Comparison of ENCODE assay signal across 1 fruit fly cellular context in the genomic region with DNA sequence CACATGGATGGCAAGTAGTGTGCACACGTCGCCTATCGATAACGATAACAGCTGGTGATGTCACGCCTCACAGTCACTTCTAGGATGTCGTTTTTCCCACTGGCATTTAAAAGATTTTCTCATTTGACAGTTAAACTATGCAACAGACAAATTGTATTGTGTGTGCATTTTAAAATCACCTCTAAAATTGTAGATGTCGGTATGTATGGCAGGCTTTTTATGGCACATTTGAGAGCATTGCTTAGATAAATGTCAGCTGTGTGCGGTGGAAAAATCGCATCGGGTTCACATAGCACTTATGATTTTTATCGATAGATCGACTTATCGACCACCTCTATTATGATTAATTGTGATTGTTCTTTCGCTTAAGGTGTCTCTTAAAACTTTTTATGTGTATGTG.
TF ChIP-seq lines count a peak whose summit lies in the region.

TSS of gene ArgRS (minus strand) at position 7 of the 400 bp plus-strand sequence.
TSS of gene CG8578 (plus strand) at position 338 of the 400 bp plus-strand sequence.

TF ChIP-seq in whole organism, embryonic, 481 proteins besides CTCF, POLR2A, EP300 and RAD21 (continued from another document):
- TF ChIP-seq Ets97D (GFP tag; optimal IDR thresholded peaks at IDR 0.05; lab: Kevin White, UChicago) (peak; percentile 73), wor (GFP tag; IDR thresholded peaks at IDR 0.05; lab: Robert Waterston, UW) (no peak; the same call in 1 of the 2 replicates), jing (GFP tag; optimal IDR thresholded peaks at IDR 0.05; lab: Kevin White, UChicago) (no peak), CG34422 (GFP tag; IDR thresholded peaks at IDR 0.05; lab: Robert Waterston, UW) (0 out of 3 replicates have a peak, but pooled peaks have one; percentile 36), Stat92E (GFP tag; optimal IDR thresholded peaks at IDR 0.05; lab: Kevin White, UChicago) (no peak), Hsf (GFP tag; optimal IDR thresholded peaks at IDR 0.05; lab: Kevin White, UChicago) (peak; percentile 37), Bdp1 (GFP tag; optimal IDR thresholded peaks at IDR 0.05; lab: Kevin White, UChicago) (no peak), Opbp (GFP tag; IDR thresholded peaks at IDR 0.05; lab: Robert Waterston, UW; ENCODE audit: partially characterized antibody) (peak; percentile 71; the same call in 2 of the 3 replicates), CG12942 (GFP tag; optimal IDR thresholded peaks at IDR 0.05; lab: Kevin White, UChicago) (peak; percentile 29), Bgb (GFP tag; IDR thresholded peaks at IDR 0.05; lab: Robert Waterston, UW; ENCODE audit: partially characterized antibody) (peak; percentile 71), Lpt (GFP tag; optimal IDR thresholded peaks at IDR 0.05; lab: Kevin White, UChicago) (no peak), seq (GFP tag; IDR thresholded peaks at IDR 0.05; lab: Robert Waterston, UW) (no peak), Nf-YC (tag; optimal IDR thresholded peaks at IDR 0.05; lab: Kevin White, UChicago) (peak; percentile 63), CG9817 (tag; optimal IDR thresholded peaks at IDR 0.05; lab: Kevin White, UChicago) (no peak), CHES-1-like (GFP tag; optimal IDR thresholded peaks at IDR 0.05; lab: Kevin White, UChicago) (peak; percentile 52), CG3726 (GFP tag; IDR thresholded peaks at IDR 0.05; lab: Robert Waterston, UW) (no peak), ara (GFP tag; IDR thresholded peaks at IDR 0.05; lab: Robert Waterston, UW) (peak; percentile 43; the same call in 1 of the 2 replicates), caup (GFP tag; optimal IDR thresholded peaks at IDR 0.05; lab: Kevin White, UChicago; ENCODE audit: severe bottlenecking) (no peak), CG12104 (GFP tag; optimal IDR thresholded peaks at IDR 0.05; lab: Kevin White, UChicago) (no peak), mam (GFP tag; optimal IDR thresholded peaks at IDR 0.05; lab: Kevin White, UChicago) (peak; percentile 91), CG4854 (GFP tag; optimal IDR thresholded peaks at IDR 0.05; lab: Kevin White, UChicago) (no peak), Adf1 (GFP tag; IDR thresholded peaks at IDR 0.05; lab: Robert Waterston, UW) (no peak), lmd (GFP tag; IDR thresholded peaks at IDR 0.05; lab: Robert Waterston, UW) (peak; percentile 70), unpg (GFP tag; optimal IDR thresholded peaks at IDR 0.05; lab: Kevin White, UChicago) (no peak), Mad (GFP tag; optimal IDR thresholded peaks at IDR 0.05; lab: Kevin White, UChicago) (no peak), CG10543 (GFP tag; optimal IDR thresholded peaks at IDR 0.05; lab: Kevin White, UChicago) (no peak), CG10147 (GFP tag; optimal IDR thresholded peaks at IDR 0.05; lab: Kevin White, UChicago) (no peak), Taf1 (GFP tag; IDR thresholded peaks at IDR 0.05; lab: Robert Waterston, UW) (peak; percentile 58; the same call in 1 of the 2 replicates), Sry-β (GFP tag; optimal IDR thresholded peaks at IDR 0.05; lab: Kevin White, UChicago) (peak; percentile 28), CG6689 (GFP tag; IDR thresholded peaks at IDR 0.05; lab: Robert Waterston, UW) (peak; percentile 83; the same call in 1 of the 2 replicates), CG13624 (GFP tag; optimal IDR thresholded peaks at IDR 0.05; lab: Kevin White, UChicago) (peak; percentile 34), CG12659 (GFP tag; optimal IDR thresholded peaks at IDR 0.05; lab: Kevin White, UChicago) (peak; percentile 70), CG33557 (GFP tag; optimal IDR thresholded peaks at IDR 0.05; lab: Kevin White, UChicago) (peak; percentile 30), Neu2 (GFP tag; optimal IDR thresholded peaks at IDR 0.05; lab: Kevin White, UChicago; ENCODE audit: borderline replicate concordance) (no peak), esg (GFP tag; conservative IDR thresholded peaks at IDR 0.05; lab: Robert Waterston, UW) (no peak), Xbp1 (GFP tag; optimal IDR thresholded peaks at IDR 0.05; lab: Kevin White, UChicago) (peak; percentile 52), hbn (GFP tag; IDR thresholded peaks at IDR 0.05; lab: Robert Waterston, UW; ENCODE audit: partially characterized antibody) (peak; percentile 75; the same call in 1 of the 2 replicates), Gsc (GFP tag; IDR thresholded peaks at IDR 0.05; lab: Robert Waterston, UW) (no peak), Xrp1 (GFP tag; IDR thresholded peaks at IDR 0.05; lab: Robert Waterston, UW) (peak; percentile 51; the same call in 1 of the 2 replicates), Dad (GFP tag; optimal IDR thresholded peaks at IDR 0.05; lab: Kevin White, UChicago) (peak; percentile 80), crp (GFP tag; optimal IDR thresholded peaks at IDR 0.05; lab: Kevin White, UChicago) (peak in 1 of 2 experiments; percentile 71), CG5953 (GFP tag; IDR thresholded peaks at IDR 0.05; lab: Robert Waterston, UW) (no peak), klu (GFP tag; IDR thresholded peaks at IDR 0.05; lab: Robert Waterston, UW) (no peak; the same call in 1 of the 2 replicates), CG17186 (GFP tag; optimal IDR thresholded peaks at IDR 0.05; lab: Kevin White, UChicago) (peak; percentile 66), CG2116 (GFP tag; optimal IDR thresholded peaks at IDR 0.05; lab: Kevin White, UChicago) (peak; percentile 68), CG14014 (GFP tag; IDR thresholded peaks at IDR 0.05; lab: Robert Waterston, UW) (no peak; the same call in 1 of the 2 replicates), gsb (GFP tag; IDR thresholded peaks at IDR 0.05; lab: Robert Waterston, UW) (no peak), CG8388 (GFP tag; optimal IDR thresholded peaks at IDR 0.05; lab: Kevin White, UChicago) (no peak)
TF ChIP-seq in whole organism, embryonic: peak in this region for 212.
